Worm (Caenorhabditis elegans) whole organism, L4 larva: Measurements from ENCODE around the gene C38D9.8.

Source experiments
- F10B5.3 ChIP-seq: sonication (generic microtip); optimal IDR thresholded peaks from 2 replicates; lab custom pipeline; 2016; ENCODE audit warnings: mild to moderate bottlenecking, missing genetic modification characterization, missing compliant biosample characterization
- F37D6.2 ChIP-seq: sonication (generic microtip); optimal IDR thresholded peaks from 2 replicates; lab custom pipeline; 2016; ENCODE audit warnings: mild to moderate bottlenecking, missing genetic modification characterization, missing compliant biosample characterization
- F44E2.7 ChIP-seq: fragments of 200-800 bp; sonication (Bioruptor generic); IDR thresholded peaks from 2 replicates; pipeline ENCODE4 v2.1.2; 2022; ENCODE audit warnings: missing genetic modification characterization, missing compliant biosample characterization
- T20F7.1 ChIP-seq: fragments of 200-800 bp; sonication (Bioruptor generic); optimal IDR thresholded peaks from 2 replicates; lab custom pipeline; 2018; ENCODE audit warnings: mild to moderate bottlenecking, missing genetic modification characterization, missing compliant biosample characterization
- Y48G9A.11 ChIP-seq: fragments of 200-800 bp; sonication (Bioruptor generic); IDR thresholded peaks from 2 replicates; pipeline ENCODE4 v1.3.6; 2022; ENCODE audit warnings: missing genetic modification reagents, missing genetic modification characterization, missing compliant biosample characterization
- aha-1 ChIP-seq: fragments of 150-350 bp; peaks from one replicate; lab custom pipeline; 2014; ENCODE audit warnings: missing biosample characterization, missing genetic modification characterization
- arid-1 ChIP-seq: fragments of 200-800 bp; sonication (Bioruptor generic); conservative IDR thresholded peaks from 2 replicates; pipeline ENCODE4 v1.3.6; 2022; ENCODE audit warnings: missing genetic modification reagents, missing genetic modification characterization, missing compliant biosample characterization
- attf-4 ChIP-seq: sonication (generic microtip); optimal IDR thresholded peaks from 3 replicates; lab custom pipeline; 2017; ENCODE audit warnings: missing biosample characterization, missing genetic modification characterization
- ceh-20 ChIP-seq: fragments of 200-800 bp; sonication (Bioruptor generic); IDR thresholded peaks from 2 replicates; pipeline ENCODE4 v1.3.6; 2022; ENCODE audit warnings: missing genetic modification reagents, missing genetic modification characterization, missing compliant biosample characterization
- ceh-62 ChIP-seq: sonication (generic microtip); optimal IDR thresholded peaks from 2 replicates; lab custom pipeline; 2017; ENCODE audit warnings: missing biosample characterization, missing genetic modification characterization
- cey-2 ChIP-seq: sonication (generic microtip); optimal IDR thresholded peaks from 3 replicates; lab custom pipeline; 2017; ENCODE audit warnings: missing genetic modification characterization, mild to moderate bottlenecking, missing compliant biosample characterization, antibody characterized with exemption, borderline replicate concordance; ENCODE audit not compliant: insufficient read depth
- ctbp-1 ChIP-seq: fragments of 200-800 bp; sonication (Bioruptor generic); IDR thresholded peaks from 2 replicates; pipeline ENCODE4 v1.3.6; 2022; ENCODE audit warnings: missing genetic modification reagents, missing genetic modification characterization, missing compliant biosample characterization
- daf-12 ChIP-seq: fragments of 150-350 bp; optimal IDR thresholded peaks from 2 replicates; lab custom pipeline; 2014; ENCODE audit warnings: missing biosample characterization, missing genetic modification reagents, missing genetic modification characterization
- dve-1 ChIP-seq: sonication (generic microtip); optimal IDR thresholded peaks from 2 replicates; lab custom pipeline; 2017; ENCODE audit warnings: antibody characterized with exemption, mild to moderate bottlenecking, missing genetic modification characterization, missing compliant biosample characterization; ENCODE audit not compliant: insufficient read depth
- hlh-11 ChIP-seq: fragments of 200-800 bp; sonication (Bioruptor generic); optimal IDR thresholded peaks from 2 replicates; lab custom pipeline; 2018; ENCODE audit warnings: mild to moderate bottlenecking, missing genetic modification characterization, missing compliant biosample characterization
- hlh-30 ChIP-seq: sonication (generic microtip); optimal IDR thresholded peaks from 2 replicates; lab custom pipeline; 2017; ENCODE audit warnings: antibody characterized with exemption, mild to moderate bottlenecking, missing genetic modification characterization, missing compliant biosample characterization; ENCODE audit not compliant: insufficient read depth
- hmg-1.1 ChIP-seq: fragments of 200-800 bp; sonication (Bioruptor generic); IDR thresholded peaks from 2 replicates; pipeline ENCODE4 v1.3.6; 2022; ENCODE audit warnings: missing genetic modification reagents, missing genetic modification characterization, missing compliant biosample characterization
- lin-39 ChIP-seq: fragments of 150-350 bp; optimal IDR thresholded peaks from 2 replicates; lab custom pipeline; 2014; ENCODE audit warnings: missing biosample characterization, missing genetic modification reagents, missing genetic modification characterization
- madf-5 ChIP-seq, 2 experiments: fragments of 200-800 bp; sonication (Bioruptor generic); IDR thresholded peaks; 2 replicates each; pipeline ENCODE4 v1.3.6; 2022; ENCODE audit warnings: missing compliant biosample characterization in 2 of 2, missing genetic modification characterization in 2 of 2
- mdt-29 ChIP-seq: fragments of 200-800 bp; sonication (Bioruptor generic); IDR thresholded peaks from 2 replicates; pipeline ENCODE4 v1.3.6; 2022; ENCODE audit warnings: missing genetic modification reagents, missing genetic modification characterization, missing compliant biosample characterization
- mes-2 ChIP-seq: sonication (generic microtip); optimal IDR thresholded peaks from 2 replicates; lab custom pipeline; 2016; ENCODE audit warnings: missing genotype, mild to moderate bottlenecking, missing genetic modification characterization, missing compliant biosample characterization; ENCODE audit not compliant: poor library complexity, severe bottlenecking
- nhr-10 ChIP-seq: fragments of 150-350 bp; optimal IDR thresholded peaks from 2 replicates; lab custom pipeline; 2014; ENCODE audit warnings: missing biosample characterization, missing genetic modification characterization
- nhr-237 ChIP-seq: sonication (generic microtip); optimal IDR thresholded peaks from 2 replicates; lab custom pipeline; 2017; ENCODE audit warnings: missing biosample characterization, missing genetic modification characterization
- nhr-25 ChIP-seq: sonication (generic microtip); optimal IDR thresholded peaks from 2 replicates; lab custom pipeline; 2017; ENCODE audit warnings: missing genetic modification characterization, mild to moderate bottlenecking, missing compliant biosample characterization, antibody characterized with exemption, moderate library complexity, borderline replicate concordance; ENCODE audit not compliant: insufficient read depth
- nhr-28 ChIP-seq: fragments of 150-350 bp; optimal IDR thresholded peaks from 2 replicates; lab custom pipeline; 2014; ENCODE audit warnings: missing biosample characterization, missing genetic modification characterization
- nhr-41 ChIP-seq: fragments of 200-800 bp; sonication (Bioruptor generic); IDR thresholded peaks from 2 replicates; pipeline ENCODE4 v1.3.6; 2022; ENCODE audit warnings: missing genetic modification reagents, missing genetic modification characterization, missing compliant biosample characterization
- nhr-42 ChIP-seq: fragments of 200-800 bp; sonication (Bioruptor generic); IDR thresholded peaks from 2 replicates; pipeline ENCODE4 v1.3.6; 2022; ENCODE audit warnings: missing genetic modification characterization, missing compliant biosample characterization
- sdz-12 ChIP-seq: fragments of 200-800 bp; sonication (Bioruptor generic); optimal IDR thresholded peaks from 2 replicates; lab custom pipeline; 2018; ENCODE audit warnings: mild to moderate bottlenecking, missing genetic modification characterization, missing compliant biosample characterization
- set-16 ChIP-seq: fragments of 200-800 bp; sonication (Bioruptor generic); IDR thresholded peaks from 2 replicates; pipeline ENCODE4 v1.3.6; 2022; ENCODE audit warnings: missing genetic modification reagents, missing genetic modification characterization, missing compliant biosample characterization
- skn-1 ChIP-seq: fragments of 150-350 bp; optimal IDR thresholded peaks from 2 replicates; lab custom pipeline; 2014; ENCODE audit warnings: missing biosample characterization, missing genetic modification characterization
- spr-1 ChIP-seq: sonication (generic microtip); optimal IDR thresholded peaks from 2 replicates; lab custom pipeline; 2016; ENCODE audit warnings: mild to moderate bottlenecking, missing genetic modification characterization, missing compliant biosample characterization
- tag-97 ChIP-seq: fragments of 200-800 bp; sonication (Bioruptor generic); IDR thresholded peaks from 2 replicates; pipeline ENCODE4 v1.3.6; 2022; ENCODE audit warnings: missing genetic modification characterization, missing compliant biosample characterization
- tra-1 ChIP-seq: fragments of 200-800 bp; sonication (Bioruptor generic); IDR thresholded peaks from 2 replicates; pipeline ENCODE4 v1.3.6; 2022; ENCODE audit warnings: missing genetic modification reagents, missing genetic modification characterization, missing compliant biosample characterization
- unc-39 ChIP-seq: sonication (generic microtip); optimal IDR thresholded peaks from 2 replicates; lab custom pipeline; 2017; ENCODE audit warnings: missing biosample characterization, missing genetic modification characterization
- zip-11 ChIP-seq: fragments of 200-800 bp; sonication (Bioruptor generic); IDR thresholded peaks from 2 replicates; pipeline ENCODE4 v1.3.6; 2022; ENCODE audit warnings: missing genetic modification characterization, missing compliant biosample characterization
- ztf-7 ChIP-seq: fragments of 150-350 bp; optimal IDR thresholded peaks from 2 replicates; lab custom pipeline; 2014; ENCODE audit warnings: missing biosample characterization, missing genetic modification characterization

C38D9.8 gene

DNA sequence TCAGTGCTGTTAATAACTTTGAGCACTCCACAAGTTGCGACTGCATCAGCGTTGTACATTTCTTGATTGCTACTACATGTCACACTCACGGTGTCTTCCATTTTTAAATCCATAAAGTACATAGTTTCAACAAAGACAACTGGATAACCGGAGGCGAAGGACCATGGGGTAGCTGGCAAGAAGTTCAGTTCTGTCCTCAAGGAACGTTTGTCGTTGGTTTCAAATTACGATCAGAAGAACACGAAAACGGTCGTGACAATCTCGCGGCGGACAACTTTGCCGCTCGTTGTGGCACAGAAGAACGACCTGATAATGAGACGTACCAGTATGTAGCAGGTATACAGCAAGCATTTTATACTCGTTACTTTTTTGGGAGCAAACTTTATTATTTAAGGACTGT, 20.0 kb downstream of the C38D9.8 start, which contains the start of gene C18D4.3:
Gene C18D4.3 (minus strand): TSS at position 101 of the 400 bp plus-strand sequence.
- TF ChIP-seq ceh-62 (tag; lab: Kevin White, UChicago) (no peak), nhr-10 (tag; lab: Kevin White, UChicago) (no peak), mes-2 (tag; lab: Kevin White, UChicago) (no peak), hmg-1.1 (GFP tag; lab: Robert Waterston, UW) (no peak), set-16 (no peak), Y48G9A.11 (no peak), arid-1 (GFP tag; lab: Robert Waterston, UW) (no peak), cey-2 (tag; lab: Kevin White, UChicago) (no peak), dve-1 (tag; lab: Kevin White, UChicago) (no peak), skn-1 (no peak), hlh-11 (no peak), lin-39 (tag; lab: Kevin White, UChicago) (no peak), sdz-12 (GFP tag; lab: Kevin White, UChicago) (no peak), nhr-237 (tag; lab: Kevin White, UChicago) (no peak), nhr-25 (tag; lab: Kevin White, UChicago) (no peak), madf-5 (GFP tag; IDR thresholded peaks at IDR 0.05; lab: Robert Waterston, UW) (no peak)

ce11 chrV:17531410-17531809, 21.2 kb downstream of the C38D9.8 start, which contains the start of gene C18D4.4:
TSS of gene C18D4.4 (minus strand) at chrV:17531510.
- TF ChIP-seq F44E2.7 (GFP tag; lab: Robert Waterston, UW), result no peak
- TF ChIP-seq mes-2 (tag; lab: Kevin White, UChicago), result no peak
- no peak for TF ChIP-seq unc-39 (tag; lab: Kevin White, UChicago)
- no peak for TF ChIP-seq zip-11 (GFP tag; lab: Robert Waterston, UW)
- no peak for TF ChIP-seq lin-39 (tag; lab: Kevin White, UChicago)
- no peak for TF ChIP-seq T20F7.1 (GFP tag; lab: Kevin White, UChicago)
- TF ChIP-seq dve-1 (tag; lab: Kevin White, UChicago), result no peak
- TF ChIP-seq hlh-30 (tag; lab: Kevin White, UChicago), result no peak
- TF ChIP-seq nhr-41 (GFP tag; lab: Robert Waterston, UW), result no peak

DNA sequence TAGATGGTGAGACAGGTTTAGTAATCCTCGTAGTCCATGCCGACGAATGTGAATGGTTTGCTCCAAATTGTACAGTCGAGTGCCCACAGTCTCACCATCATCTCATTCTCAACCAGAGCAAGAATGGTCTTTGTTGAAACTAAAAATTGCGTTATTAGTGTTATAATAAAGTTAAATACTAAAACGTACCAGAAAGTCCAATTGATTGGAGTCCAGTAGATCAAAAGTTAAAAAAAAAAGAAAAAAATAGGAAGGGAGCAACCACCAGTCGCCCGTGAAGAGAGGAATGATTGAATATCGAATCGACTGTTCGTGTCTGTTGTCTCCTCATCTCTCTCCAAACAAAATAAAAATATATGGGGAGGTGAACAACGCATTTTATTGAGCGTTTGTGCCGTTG, 22.2 kb downstream of the C38D9.8 start, which contains the start of gene C18D4.12:
Gene C18D4.12 (minus strand): TSS at position 101 of the 400 bp plus-strand sequence.
- TF ChIP-seq ctbp-1 (GFP tag; lab: Robert Waterston, UW), result no peak
- peak; percentile 8 for TF ChIP-seq aha-1 (tag; lab: Kevin White, UChicago)

DNA sequence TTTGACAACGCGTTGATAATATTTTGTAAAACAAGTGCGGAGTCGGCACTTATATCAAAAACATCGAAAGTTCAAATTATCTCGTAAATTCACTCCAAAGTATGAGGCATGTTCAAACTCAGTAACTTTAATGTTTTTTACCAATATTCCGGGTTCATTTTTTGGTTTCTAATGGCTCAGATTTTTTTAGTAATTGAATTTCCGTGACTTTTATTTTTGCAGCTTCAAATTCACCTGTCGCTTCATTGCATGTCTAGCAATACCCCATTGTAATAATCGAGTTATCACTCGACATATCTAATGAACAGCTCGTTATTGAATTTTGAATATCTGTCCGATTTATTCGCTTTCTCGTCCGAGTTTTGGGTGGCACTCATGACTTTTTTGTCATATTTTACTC, 24.9 kb downstream of the C38D9.8 start, which contains the start of gene srz-90:
Gene srz-90 (plus strand): TSS at position 301 of the 400 bp plus-strand sequence.
- TF ChIP-seq nhr-42 (GFP tag; lab: Robert Waterston, UW) (no peak), ceh-20 (no peak), spr-1 (tag; lab: Kevin White, UChicago) (no peak), sdz-12 (GFP tag; lab: Kevin White, UChicago) (no peak), F10B5.3 (no peak), ztf-7 (tag; lab: Kevin White, UChicago) (no peak), Y48G9A.11 (no peak), mdt-29 (GFP tag; lab: Robert Waterston, UW) (no peak), arid-1 (GFP tag; lab: Robert Waterston, UW) (no peak), tag-97 (GFP tag; lab: Robert Waterston, UW) (no peak), T20F7.1 (GFP tag; lab: Kevin White, UChicago) (no peak), F37D6.2 (tag; lab: Kevin White, UChicago) (no peak), nhr-41 (GFP tag; lab: Robert Waterston, UW) (no peak), tra-1 (GFP tag; lab: Robert Waterston, UW) (no peak), nhr-28 (tag; lab: Kevin White, UChicago) (no peak), daf-12 (tag; lab: Kevin White, UChicago) (no peak), attf-4 (no peak)
- TF ChIP-seq, all 104 proteins: peak for 0
